Fruit fly (Drosophila melanogaster): Measurements from ENCODE around the gene CG46281.

The CG46281 gene

dm6 chr3R:13012351-13012750 lies 17.8 kb downstream of the CG46281 start (continued):
- TF ChIP-seq CG10462 (GFP tag; optimal IDR thresholded peaks at IDR 0.05), result no peak
- peak; percentile 76; the same call in 1 of the 3 replicates for TF ChIP-seq CG2199 (GFP tag; IDR thresholded peaks at IDR 0.05)
- peak; percentile 49 for TF ChIP-seq CG9609 (GFP tag; optimal IDR thresholded peaks at IDR 0.05)
- peak; percentile 50 for TF ChIP-seq Hand (GFP tag; optimal IDR thresholded peaks at IDR 0.05)
- TF ChIP-seq bigmax (GFP tag; optimal IDR thresholded peaks at IDR 0.05), result peak; percentile 13
- peak; percentile 23; the same call in 1 of the 2 replicates for TF ChIP-seq CG9215 (GFP tag; IDR thresholded peaks at IDR 0.05)
- no peak for TF ChIP-seq mld (GFP tag; IDR thresholded peaks at IDR 0.05; ENCODE audit: partially characterized antibody)
- TF ChIP-seq az2 (GFP tag; optimal IDR thresholded peaks at IDR 0.05), result peak; percentile 3
- no peak for TF ChIP-seq Asciz (GFP tag; optimal IDR thresholded peaks at IDR 0.05)
- no peak for TF ChIP-seq CG4820 (GFP tag; optimal IDR thresholded peaks at IDR 0.05)
- TF ChIP-seq Jarid2 (GFP tag; optimal IDR thresholded peaks at IDR 0.05), result peak; percentile 24
- peak; percentile 3 for TF ChIP-seq mirr (GFP tag; optimal IDR thresholded peaks at IDR 0.05)
- no peak for TF ChIP-seq trem (tag; optimal IDR thresholded peaks at IDR 0.05)
- peak; percentile 72 for TF ChIP-seq CG2120 (GFP tag; optimal IDR thresholded peaks at IDR 0.05)
- no peak for TF ChIP-seq CG6654 (GFP tag; optimal IDR thresholded peaks at IDR 0.05)
- TF ChIP-seq ftz-f1 (GFP tag; optimal IDR thresholded peaks at IDR 0.05), result peak; percentile 48
- peak; percentile 45 for TF ChIP-seq CG12391 (tag; optimal IDR thresholded peaks at IDR 0.05)

dm6 chr3R:13011621-13011963 lies 18.5 kb downstream of the CG46281 start, which contains the start of gene CtBP:
CtBP (plus strand) TSS chr3R:13011649.
- TF ChIP-seq kah (GFP tag; optimal IDR thresholded peaks at IDR 0.05) (no peak), HLHmδ (GFP tag; optimal IDR thresholded peaks at IDR 0.05) (peak; percentile 47), CG9437 (GFP tag; optimal IDR thresholded peaks at IDR 0.05) (no peak), Hsf (GFP tag; optimal IDR thresholded peaks at IDR 0.05) (no peak), Optix (GFP tag; IDR thresholded peaks at IDR 0.05) (no peak), Atf3 (GFP tag; optimal IDR thresholded peaks at IDR 0.05) (no peak), nerfin-1 (tag; optimal IDR thresholded peaks at IDR 0.05) (peak; percentile 62), CG4854 (GFP tag; optimal IDR thresholded peaks at IDR 0.05) (no peak), klu (GFP tag; IDR thresholded peaks at IDR 0.05) (no peak), CG13424 (tag; optimal IDR thresholded peaks at IDR 0.05) (no peak), NFAT (GFP tag; IDR thresholded peaks at IDR 0.05) (0 out of 2 replicates have a peak, but pooled peaks have one; percentile 33), CG14710 (tag; optimal IDR thresholded peaks at IDR 0.05) (peak; percentile 14), chn (GFP tag; optimal IDR thresholded peaks at IDR 0.05) (no peak), Dip3 (GFP tag; optimal IDR thresholded peaks at IDR 0.05) (no peak), abd-A (tag; optimal IDR thresholded peaks at IDR 0.05) (no peak), CG13894 (tag; optimal IDR thresholded peaks at IDR 0.05) (no peak), tap (tag; optimal IDR thresholded peaks at IDR 0.05) (no peak), usp (GFP tag; optimal IDR thresholded peaks at IDR 0.05) (no peak), Hr78 (GFP tag; optimal IDR thresholded peaks at IDR 0.05) (no peak), CG18619 (GFP tag; optimal IDR thresholded peaks at IDR 0.05) (no peak), dpn (GFP tag; optimal IDR thresholded peaks at IDR 0.05) (no peak), CG10147 (GFP tag; optimal IDR thresholded peaks at IDR 0.05) (no peak), CG7357 (GFP tag; IDR thresholded peaks at IDR 0.05) (no peak), CG31224 (GFP tag; IDR thresholded peaks at IDR 0.05) (no peak), Sry-β (GFP tag; optimal IDR thresholded peaks at IDR 0.05) (no peak), sim (GFP tag; IDR thresholded peaks at IDR 0.05) (no peak), jigr1 (GFP tag; IDR thresholded peaks at IDR 0.05) (no peak), CG17802 (tag; optimal IDR thresholded peaks at IDR 0.05) (no peak), eve (GFP tag; optimal IDR thresholded peaks at IDR 0.05) (no peak), Hr51 (GFP tag; optimal IDR thresholded peaks at IDR 0.05) (no peak), zfh1 (GFP tag; IDR thresholded peaks at IDR 0.05) (no peak), Pdp1 (GFP tag; optimal IDR thresholded peaks at IDR 0.05) (no peak), CG17186 (GFP tag; optimal IDR thresholded peaks at IDR 0.05) (no peak), CG1603 (tag; optimal IDR thresholded peaks at IDR 0.05) (no peak)

All from whole organism, embryonic.